Worm (Caenorhabditis elegans) whole organism, L2 larva: ENCODE results near the gene gnrr-6.

Experiments used
- ZK546.5 ChIP-seq: sonication (generic microtip); optimal IDR thresholded peaks from 2 replicates; lab custom pipeline; 2017; ENCODE audit warnings: missing biosample characterization, missing genetic modification characterization
- alr-1 ChIP-seq: fragments of 150-350 bp; optimal IDR thresholded peaks from 2 replicates; lab custom pipeline; 2014; ENCODE audit warnings: missing biosample characterization, missing genetic modification characterization
- ama-1 ChIP-seq: fragments of 150-350 bp; optimal IDR thresholded peaks from 2 replicates; lab custom pipeline; 2018; ENCODE audit warnings: inconsistent platforms
- lin-13 ChIP-seq: fragments of 150-350 bp; optimal IDR thresholded peaks from 2 replicates; lab custom pipeline; 2014; ENCODE audit warnings: missing biosample characterization, missing genetic modification reagents, missing genetic modification characterization
- mbf-1 ChIP-seq: sonication (generic microtip); optimal IDR thresholded peaks from 2 replicates; lab custom pipeline; 2017; ENCODE audit warnings: missing biosample characterization, missing genetic modification characterization
- mdl-1 ChIP-seq, 2 experiments: fragments of 150-350 bp in 1 of 2; sonication (generic microtip) in 1 of 2; optimal IDR thresholded peaks; 2 replicates each; lab custom pipeline; 2017; ENCODE audit warnings: missing biosample characterization in 2 of 2, missing genetic modification characterization in 2 of 2
- nhr-10 ChIP-seq: sonication (generic microtip); optimal IDR thresholded peaks from 2 replicates; lab custom pipeline; 2017; ENCODE audit warnings: missing biosample characterization, missing genetic modification characterization
- nhr-12 ChIP-seq: fragments of 150-350 bp; optimal IDR thresholded peaks from 2 replicates; lab custom pipeline; 2014; ENCODE audit warnings: missing biosample characterization, missing genetic modification characterization
- nhr-25 ChIP-seq: fragments of 150-350 bp; sonication (generic microtip); optimal IDR thresholded peaks from 3 replicates; lab custom pipeline; 2014; ENCODE audit warnings: missing biosample characterization, missing genetic modification characterization
- skn-1 ChIP-seq: sonication (generic microtip); optimal IDR thresholded peaks from 2 replicates; lab custom pipeline; 2017; ENCODE audit warnings: missing biosample characterization, missing genetic modification characterization
- snpc-4 ChIP-seq: fragments of 150-350 bp; optimal IDR thresholded peaks from 2 replicates; lab custom pipeline; 2014; ENCODE audit warnings: missing biosample characterization, missing genetic modification characterization
- unc-62 ChIP-seq: fragments of 150-350 bp; optimal IDR thresholded peaks from 2 replicates; lab custom pipeline; 2014; ENCODE audit warnings: missing biosample characterization, missing genetic modification reagents, missing genetic modification characterization
- zag-1 ChIP-seq: fragments of 150-350 bp; optimal IDR thresholded peaks from 2 replicates; lab custom pipeline; 2014; ENCODE audit warnings: missing biosample characterization, missing genetic modification characterization
- ztf-4 ChIP-seq: fragments of 150-350 bp; optimal IDR thresholded peaks from 2 replicates; lab custom pipeline; 2014; ENCODE audit warnings: missing biosample characterization, missing genetic modification characterization

DNA sequence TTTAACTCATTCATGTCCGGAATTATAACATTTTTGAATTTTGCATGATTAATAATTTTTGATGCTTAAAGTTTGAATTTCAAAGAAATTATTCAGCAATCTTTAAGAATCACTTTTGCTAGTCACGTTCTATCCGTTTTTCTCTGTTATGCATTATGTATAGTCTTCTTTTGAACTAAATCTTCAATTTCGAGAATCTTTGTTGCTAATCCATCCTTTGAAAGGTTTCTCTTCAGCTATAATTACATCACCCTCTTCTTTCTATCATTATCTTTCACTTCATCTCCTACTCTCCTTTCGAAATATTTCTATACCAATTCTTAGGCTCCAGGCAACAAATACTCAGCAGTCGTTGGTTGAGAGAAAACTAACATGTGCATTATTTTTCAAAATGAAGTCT, 27.2 kb upstream of the gnrr-6 start:
- TF ChIP-seq ztf-4 (tag; lab: Kevin White, UChicago): no peak
- TF ChIP-seq nhr-25: no peak
- TF ChIP-seq unc-62 (GFP tag; lab: Kevin White, UChicago): no peak
- no peak for TF ChIP-seq zag-1
- no peak for TF ChIP-seq lin-13 (GFP tag; lab: Kevin White, UChicago)
- TF ChIP-seq ama-1 (lab: Kevin White, UChicago): no peak
- no peak for TF ChIP-seq mdl-1 (tag; optimal IDR thresholded peaks at IDR 0.05; lab: Kevin White, UChicago)
- no peak for TF ChIP-seq nhr-12
- TF ChIP-seq alr-1 (tag; lab: Kevin White, UChicago): no peak
- no peak for TF ChIP-seq nhr-10 (tag; lab: Kevin White, UChicago)
- no peak for TF ChIP-seq mbf-1 (tag; lab: Kevin White, UChicago)
- no peak for TF ChIP-seq snpc-4
- TF ChIP-seq ZK546.5 (tag; lab: Kevin White, UChicago): no peak
- no peak for TF ChIP-seq skn-1 (tag; lab: Kevin White, UChicago)
